Worm (Caenorhabditis elegans) whole organism, L1 larva: ENCODE measurements around the gene fipr-8.

ENCODE experiments used
- nhr-12 ChIP-seq: sonication (generic microtip); optimal IDR thresholded peaks from 2 replicates; lab custom pipeline; 2017; ENCODE audit warnings: missing biosample characterization, missing genetic modification characterization
- sptf-1 ChIP-seq: fragments of 150-350 bp; optimal IDR thresholded peaks from 2 replicates; lab custom pipeline; 2014; ENCODE audit warnings: missing biosample characterization, missing genetic modification characterization
- ztf-11 ChIP-seq, 2 experiments: sonication (generic microtip); optimal IDR thresholded peaks; 2 replicates each; lab custom pipeline; 2016 to 2017; ENCODE audit warnings: missing genetic modification characterization in 2 of 2, missing biosample characterization in 1 of 2, missing compliant biosample characterization in 1 of 2

DNA sequence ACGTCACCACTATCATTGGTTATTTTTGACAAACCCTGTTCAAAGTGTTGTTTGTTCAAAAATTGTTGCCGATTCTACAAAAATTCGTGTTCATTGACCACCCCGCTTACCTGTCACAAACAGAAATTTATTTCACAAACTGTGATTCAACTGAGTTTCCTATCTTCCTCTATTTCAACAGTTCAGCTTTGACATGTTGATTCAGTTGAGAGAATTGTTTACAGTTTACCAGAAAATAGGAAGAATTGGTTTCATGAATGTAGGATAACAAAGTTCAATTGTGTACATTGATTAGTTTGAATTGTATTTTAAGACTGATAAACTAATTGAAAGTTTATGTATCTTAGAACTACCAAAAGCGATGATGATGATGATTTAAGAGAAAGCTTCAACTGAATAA is 5.9 kb upstream of the fipr-8 start:
- TF ChIP-seq sptf-1 (tag; lab: Kevin White, UChicago) (no peak), nhr-12 (tag; lab: Kevin White, UChicago) (no peak), ztf-11 (tag; optimal IDR thresholded peaks at IDR 0.05; lab: Kevin White, UChicago) (no peak)
